Worm (Caenorhabditis elegans): ENCODE measurements around the gene tdo-2.

- TF ChIP-seq him-1 (tag; optimal IDR thresholded peaks at IDR 0.05): no peak
- no peak for TF ChIP-seq dao-5 (tag; optimal IDR thresholded peaks at IDR 0.05)
Measured at ce11 chrIII:5892909-5893308, 26.8 kb downstream of the tdo-2 start.

Data from whole organism, L4/young adult.